Worm (Caenorhabditis elegans): ENCODE measurements around the gene gck-2.

gck-2 gene

DNA sequence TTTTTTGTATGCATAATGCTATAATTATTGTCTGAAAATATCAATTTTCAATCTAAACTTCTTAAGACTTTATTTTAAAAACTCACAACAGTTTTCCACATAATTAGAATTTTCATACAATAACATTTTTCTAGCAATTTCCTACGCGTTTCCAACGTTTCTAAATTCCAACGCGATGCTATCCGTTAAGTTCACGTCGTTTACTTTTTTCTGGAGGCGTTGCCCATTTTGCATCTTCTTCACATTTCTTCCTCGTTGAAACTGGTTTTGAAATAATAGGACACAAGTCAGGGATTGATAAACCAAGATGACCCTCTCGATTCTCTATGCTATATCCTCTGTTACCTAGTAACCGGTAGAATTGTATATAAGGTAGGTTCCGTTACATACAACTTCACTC is 42.8 kb upstream of the gck-2 start, which contains the start of the genes T15B7.14 and col-143:
Gene T15B7.14, minus strand, starts transcription at position 101 of the 400 bp plus-strand sequence.
Gene col-143, plus strand, starts transcription at position 394 of the 400 bp plus-strand sequence.
- TF ChIP-seq unc-62 (GFP tag; optimal IDR thresholded peaks at IDR 0.05) (no peak), nhr-77 (tag; optimal IDR thresholded peaks at IDR 0.05) (no peak), elt-1 (tag; optimal IDR thresholded peaks at IDR 0.05) (no peak), ZK546.5 (tag; optimal IDR thresholded peaks at IDR 0.05) (no peak), unc-39 (tag; optimal IDR thresholded peaks at IDR 0.05) (no peak), sea-2 (GFP tag; optimal IDR thresholded peaks at IDR 0.05) (no peak), ceh-28 (tag; optimal IDR thresholded peaks at IDR 0.05) (no peak), nfya-1 (tag; optimal IDR thresholded peaks at IDR 0.05; ENCODE audit: insufficient read depth) (no peak), elt-3 (tag; optimal IDR thresholded peaks at IDR 0.05) (no peak), ztf-11 (tag; optimal IDR thresholded peaks at IDR 0.05) (no peak), mdl-1 (tag; optimal IDR thresholded peaks at IDR 0.05) (no peak), ceh-16 (tag; optimal IDR thresholded peaks at IDR 0.05) (no peak), nhr-25 (tag; optimal IDR thresholded peaks at IDR 0.05) (no peak), lsy-12 (tag; optimal IDR thresholded peaks at IDR 0.05) (no peak), nhr-237 (tag; optimal IDR thresholded peaks at IDR 0.05) (no peak)

DNA sequence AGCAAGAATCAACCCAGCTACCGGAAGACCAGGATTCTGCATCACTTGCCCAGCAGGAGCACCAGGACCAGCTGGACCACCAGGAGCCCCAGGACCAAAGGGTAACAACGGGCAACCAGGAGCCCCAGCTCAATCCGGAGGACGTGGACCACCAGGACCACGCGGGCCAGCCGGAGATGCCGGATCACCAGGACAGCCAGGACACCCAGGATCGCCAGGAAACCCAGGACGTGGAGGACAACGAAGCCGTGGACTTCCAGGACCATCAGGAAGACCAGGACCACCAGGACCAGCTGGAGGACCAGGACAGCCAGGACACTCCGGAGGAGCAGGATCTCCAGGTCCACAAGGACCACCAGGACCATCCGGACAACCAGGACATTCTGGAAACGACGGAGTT is 39.1 kb upstream of the gck-2 start:
- TF ChIP-seq lin-15B (tag; optimal IDR thresholded peaks at IDR 0.05) (no peak), pha-4 (tag; optimal IDR thresholded peaks at IDR 0.05) (no peak), ceh-82 (tag; optimal IDR thresholded peaks at IDR 0.05) (no peak), nhr-28 (tag; optimal IDR thresholded peaks at IDR 0.05) (no peak), ztf-11 (tag; optimal IDR thresholded peaks at IDR 0.05) (no peak), tbx-2 (tag; optimal IDR thresholded peaks at IDR 0.05) (no peak), daf-12 (tag; optimal IDR thresholded peaks at IDR 0.05) (no peak), pqm-1 (tag; optimal IDR thresholded peaks at IDR 0.05) (no peak), zag-1 (tag; optimal IDR thresholded peaks at IDR 0.05) (no peak), unc-62 (GFP tag; optimal IDR thresholded peaks at IDR 0.05) (no peak), nhr-43 (tag; optimal IDR thresholded peaks at IDR 0.05; ENCODE audit: poor library complexity, severe bottlenecking) (no peak), aly-2 (tag; optimal IDR thresholded peaks at IDR 0.05) (no peak), nhr-25 (tag; optimal IDR thresholded peaks at IDR 0.05) (no peak), ztf-4 (tag; optimal IDR thresholded peaks at IDR 0.05) (no peak), egl-27 (tag; optimal IDR thresholded peaks at IDR 0.05) (no peak)

DNA sequence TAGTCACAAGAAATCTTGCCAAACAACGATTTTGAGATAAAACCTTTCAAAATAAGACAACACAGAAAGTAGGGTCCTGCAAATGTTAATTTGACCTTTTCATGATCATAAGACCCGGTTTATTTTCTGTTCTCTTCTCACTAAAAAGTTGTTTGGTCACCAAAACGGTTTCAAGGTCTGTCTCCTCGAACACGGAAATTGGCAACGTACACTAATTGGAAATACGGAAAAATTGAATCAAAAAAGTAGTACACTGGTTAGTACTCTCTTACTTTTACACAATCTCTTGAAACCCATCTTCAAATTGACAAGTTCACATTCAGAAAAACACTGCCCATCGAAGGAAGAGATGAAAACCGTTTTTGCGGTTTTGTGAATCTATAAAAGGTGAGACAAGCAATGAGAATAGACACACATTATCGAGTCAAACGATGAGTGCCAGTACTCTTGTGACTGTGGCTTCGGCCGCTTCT is 38.3 kb upstream of the gck-2 start, which contains the start of gene col-142:
Gene col-142, plus strand, starts transcription at position 423 of the 473 bp plus-strand sequence.
- TF ChIP-seq nhr-23 (tag; optimal IDR thresholded peaks at IDR 0.05) (peak; percentile 54), mml-1 (tag; optimal IDR thresholded peaks at IDR 0.05) (no peak), nhr-25 (tag; optimal IDR thresholded peaks at IDR 0.05) (no peak), egl-5 (tag; optimal IDR thresholded peaks at IDR 0.05) (no peak), ceh-9 (tag; optimal IDR thresholded peaks at IDR 0.05) (no peak), ztf-4 (tag; optimal IDR thresholded peaks at IDR 0.05) (no peak), lsy-12 (tag; optimal IDR thresholded peaks at IDR 0.05) (no peak), skn-1 (tag; optimal IDR thresholded peaks at IDR 0.05) (no peak)

DNA sequence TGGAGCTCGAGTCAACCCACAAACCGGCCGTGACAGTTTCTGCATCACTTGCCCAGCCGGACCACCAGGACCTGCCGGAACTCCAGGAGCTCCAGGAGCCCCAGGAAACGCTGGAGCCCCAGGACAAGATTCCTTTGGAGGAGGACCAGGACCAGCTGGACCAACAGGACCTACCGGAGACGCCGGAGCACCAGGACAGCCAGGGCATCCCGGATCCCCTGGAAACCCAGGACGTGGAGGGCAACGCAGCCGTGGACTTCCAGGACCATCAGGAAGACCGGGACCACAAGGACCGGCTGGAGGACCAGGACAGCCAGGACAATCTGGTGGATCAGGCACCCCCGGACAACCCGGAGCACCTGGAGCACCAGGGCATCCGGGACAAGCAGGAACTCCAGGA is 37.6 kb upstream of the gck-2 start:
- TF ChIP-seq R02D3.7 (tag; optimal IDR thresholded peaks at IDR 0.05) (no peak), daf-12 (tag; optimal IDR thresholded peaks at IDR 0.05) (no peak), eor-1 (tag; optimal IDR thresholded peaks at IDR 0.05) (no peak), fkh-10 (GFP tag; optimal IDR thresholded peaks at IDR 0.05) (no peak), nhr-11 (tag; optimal IDR thresholded peaks at IDR 0.05) (no peak), ztf-4 (tag; optimal IDR thresholded peaks at IDR 0.05) (no peak), elt-2 (tag; optimal IDR thresholded peaks at IDR 0.05) (no peak), ceh-16 (tag; optimal IDR thresholded peaks at IDR 0.05) (no peak), nhr-237 (tag; optimal IDR thresholded peaks at IDR 0.05) (no peak), snpc-4 (tag; optimal IDR thresholded peaks at IDR 0.05) (no peak), skn-1 (tag; optimal IDR thresholded peaks at IDR 0.05) (no peak), nhr-67 (tag; optimal IDR thresholded peaks at IDR 0.05) (no peak), nhr-76 (tag; optimal IDR thresholded peaks at IDR 0.05) (no peak), nfya-1 (tag; optimal IDR thresholded peaks at IDR 0.05; ENCODE audit: insufficient read depth) (no peak), nhr-12 (tag; optimal IDR thresholded peaks at IDR 0.05) (no peak), ama-1 (optimal IDR thresholded peaks at IDR 0.05) (no peak), ZK546.5 (tag; optimal IDR thresholded peaks at IDR 0.05) (no peak)
